Fruit fly (Drosophila melanogaster): ENCODE measurements around the gene CG6830.

The CG6830 gene

DNA sequence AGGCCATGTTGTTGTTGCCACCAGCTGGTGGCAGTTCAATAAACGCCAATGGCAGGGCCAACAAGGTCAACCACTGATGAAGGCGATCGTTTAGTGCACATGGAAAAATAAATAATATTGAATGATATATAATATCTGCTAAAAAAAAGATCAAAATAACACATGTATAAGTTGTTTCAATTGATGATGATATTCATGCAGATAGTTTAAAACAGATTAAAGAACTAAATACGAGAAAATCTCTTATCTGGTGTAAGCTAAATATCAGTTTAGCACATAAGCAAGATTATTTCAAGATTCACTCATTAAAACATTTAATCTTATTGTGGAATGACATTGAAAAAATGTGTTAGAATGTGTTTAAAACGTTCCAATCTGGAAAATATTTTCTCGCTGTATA, 20.7 kb downstream of the CG6830 start:
- TF ChIP-seq EcR (GFP tag; optimal IDR thresholded peaks at IDR 0.05) (no peak), pan (optimal IDR thresholded peaks at IDR 0.05) (no peak), CG8478 (optimal IDR thresholded peaks at IDR 0.05) (no peak), psq (optimal IDR thresholded peaks at IDR 0.05) (no peak), Dll (optimal IDR thresholded peaks at IDR 0.05) (no peak), usp (GFP tag; optimal IDR thresholded peaks at IDR 0.05) (no peak)

- no peak for TF ChIP-seq Dll (optimal IDR thresholded peaks at IDR 0.05)
- TF ChIP-seq usp (GFP tag; optimal IDR thresholded peaks at IDR 0.05): no peak
- no peak for TF ChIP-seq pan (optimal IDR thresholded peaks at IDR 0.05)
- no peak for TF ChIP-seq psq (optimal IDR thresholded peaks at IDR 0.05)
- no peak for TF ChIP-seq EcR (GFP tag; optimal IDR thresholded peaks at IDR 0.05)
- no peak for TF ChIP-seq CG8478 (optimal IDR thresholded peaks at IDR 0.05)
Observed at dm6 chr3R:11662617-11663016, 21.5 kb downstream of the CG6830 start.

DNA sequence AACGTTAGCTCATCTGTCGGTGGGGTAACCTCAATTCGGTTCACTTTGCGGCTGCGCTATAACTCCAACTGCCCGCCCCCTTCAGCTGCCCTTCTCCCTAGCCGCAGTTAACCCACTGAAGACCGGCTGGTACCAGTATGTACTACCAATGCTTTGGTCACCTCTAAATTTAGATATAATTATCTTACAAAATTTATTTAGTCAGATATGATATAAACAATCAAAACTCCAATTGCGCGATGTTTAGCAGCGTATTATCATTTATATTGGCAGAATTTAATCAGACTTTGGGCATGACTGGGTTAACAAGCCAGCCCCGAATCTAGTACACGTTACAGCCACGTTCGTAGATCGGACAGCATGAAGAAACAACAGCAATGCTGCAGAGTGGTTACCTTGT, 22.4 kb downstream of the CG6830 start:
- no peak for TF ChIP-seq CG8478 (optimal IDR thresholded peaks at IDR 0.05)
- TF ChIP-seq Dll (optimal IDR thresholded peaks at IDR 0.05): no peak
- TF ChIP-seq psq (optimal IDR thresholded peaks at IDR 0.05): no peak

DNA sequence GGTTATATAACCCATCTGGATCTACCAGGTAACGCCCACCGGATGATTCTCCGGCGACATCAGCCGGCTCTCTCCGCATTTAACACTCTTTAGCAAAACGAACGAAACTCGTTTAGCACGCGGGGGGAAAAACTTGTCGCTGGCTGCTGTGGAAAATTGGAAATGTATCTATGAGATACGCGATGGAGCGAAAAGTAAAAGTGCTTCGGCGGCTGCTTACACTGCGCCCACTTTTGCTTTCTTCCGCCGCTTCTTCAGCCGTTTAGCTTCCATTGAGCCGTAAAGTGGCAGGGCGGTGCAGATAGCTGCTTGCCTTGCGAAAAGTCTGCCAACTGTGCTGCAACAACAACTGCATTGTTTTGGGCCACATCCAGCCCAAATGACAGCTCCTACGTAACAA, 23.0 kb downstream of the CG6830 start:
- TF ChIP-seq psq (optimal IDR thresholded peaks at IDR 0.05): no peak
- TF ChIP-seq usp (GFP tag; optimal IDR thresholded peaks at IDR 0.05): no peak
- no peak for TF ChIP-seq EcR (GFP tag; optimal IDR thresholded peaks at IDR 0.05)

DNA sequence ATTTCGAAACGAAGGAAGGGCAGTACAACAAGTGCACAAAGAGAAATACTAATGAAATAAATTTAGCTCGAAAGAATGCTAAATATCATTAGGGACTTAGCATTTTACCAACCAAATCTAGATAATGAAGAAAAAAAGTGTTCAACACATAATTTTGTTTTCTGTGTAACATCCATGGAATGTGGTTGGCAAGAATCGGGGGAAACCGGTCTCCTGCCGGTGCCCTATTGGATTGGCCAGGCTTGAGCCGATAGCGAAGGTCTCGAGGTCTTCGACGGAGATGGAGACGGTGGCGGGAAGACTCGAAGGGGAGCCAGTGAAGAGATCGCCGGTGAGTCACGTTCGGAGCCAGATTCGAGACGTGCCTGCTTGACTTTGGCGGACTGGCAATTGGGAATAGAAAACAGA, 26.4 kb downstream of the CG6830 start:
- no peak for TF ChIP-seq usp (GFP tag; optimal IDR thresholded peaks at IDR 0.05)
- TF ChIP-seq pan (optimal IDR thresholded peaks at IDR 0.05): no peak
- no peak for TF ChIP-seq Dll (optimal IDR thresholded peaks at IDR 0.05)
- TF ChIP-seq psq (optimal IDR thresholded peaks at IDR 0.05): no peak
- TF ChIP-seq CG8478 (optimal IDR thresholded peaks at IDR 0.05): no peak
- no peak for TF ChIP-seq EcR (GFP tag; optimal IDR thresholded peaks at IDR 0.05)

- TF ChIP-seq CG8478 (optimal IDR thresholded peaks at IDR 0.05) (no peak), psq (optimal IDR thresholded peaks at IDR 0.05) (no peak), pan (optimal IDR thresholded peaks at IDR 0.05) (no peak), Dll (optimal IDR thresholded peaks at IDR 0.05) (no peak), usp (GFP tag; optimal IDR thresholded peaks at IDR 0.05) (no peak)
Observed at dm6 chr3R:11656614-11657216, 27.4 kb downstream of the CG6830 start.

- TF ChIP-seq usp (GFP tag; optimal IDR thresholded peaks at IDR 0.05) (no peak), psq (optimal IDR thresholded peaks at IDR 0.05) (no peak)
Observed at dm6 chr3R:11655873-11656374, 28.2 kb downstream of the CG6830 start, which contains the start of gene CG42327. CG42327 (plus strand) TSS chr3R:11656149.

- TF ChIP-seq usp (GFP tag; optimal IDR thresholded peaks at IDR 0.05) (no peak), psq (optimal IDR thresholded peaks at IDR 0.05) (no peak), Dll (optimal IDR thresholded peaks at IDR 0.05) (no peak), EcR (GFP tag; optimal IDR thresholded peaks at IDR 0.05) (no peak), CG8478 (optimal IDR thresholded peaks at IDR 0.05) (no peak), pan (optimal IDR thresholded peaks at IDR 0.05) (no peak)
Observed at dm6 chr3R:11650105-11651039, 33.8 kb downstream of the CG6830 start, which contains the start of the genes Csk and Elp1. Csk (minus strand) TSS chr3R:11650706. Elp1 (plus strand) TSS chr3R:11650971.

DNA sequence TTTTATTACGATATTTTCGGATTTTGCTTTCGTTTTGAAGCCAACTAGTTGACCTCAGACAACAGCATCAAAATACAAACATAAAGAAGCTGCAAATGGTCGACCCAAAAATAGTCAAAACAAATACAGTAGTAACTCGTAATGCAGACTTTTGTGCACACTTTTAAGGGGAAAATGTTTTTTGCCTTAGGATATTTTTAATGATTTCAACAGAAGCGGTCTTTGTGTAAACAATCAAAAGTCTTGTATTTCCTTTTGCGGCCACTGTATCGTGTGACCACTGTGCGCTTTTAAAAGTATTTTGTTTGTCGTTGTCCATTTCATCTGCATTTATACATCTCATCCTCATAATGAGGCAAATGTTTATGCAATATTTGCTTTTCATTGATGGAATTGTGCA, 34.7 kb downstream of the CG6830 start:
- TF ChIP-seq psq (optimal IDR thresholded peaks at IDR 0.05) (no peak), Dll (optimal IDR thresholded peaks at IDR 0.05) (no peak), EcR (GFP tag; optimal IDR thresholded peaks at IDR 0.05) (no peak), usp (GFP tag; optimal IDR thresholded peaks at IDR 0.05) (no peak), CG8478 (optimal IDR thresholded peaks at IDR 0.05) (no peak), pan (optimal IDR thresholded peaks at IDR 0.05) (no peak)

DNA sequence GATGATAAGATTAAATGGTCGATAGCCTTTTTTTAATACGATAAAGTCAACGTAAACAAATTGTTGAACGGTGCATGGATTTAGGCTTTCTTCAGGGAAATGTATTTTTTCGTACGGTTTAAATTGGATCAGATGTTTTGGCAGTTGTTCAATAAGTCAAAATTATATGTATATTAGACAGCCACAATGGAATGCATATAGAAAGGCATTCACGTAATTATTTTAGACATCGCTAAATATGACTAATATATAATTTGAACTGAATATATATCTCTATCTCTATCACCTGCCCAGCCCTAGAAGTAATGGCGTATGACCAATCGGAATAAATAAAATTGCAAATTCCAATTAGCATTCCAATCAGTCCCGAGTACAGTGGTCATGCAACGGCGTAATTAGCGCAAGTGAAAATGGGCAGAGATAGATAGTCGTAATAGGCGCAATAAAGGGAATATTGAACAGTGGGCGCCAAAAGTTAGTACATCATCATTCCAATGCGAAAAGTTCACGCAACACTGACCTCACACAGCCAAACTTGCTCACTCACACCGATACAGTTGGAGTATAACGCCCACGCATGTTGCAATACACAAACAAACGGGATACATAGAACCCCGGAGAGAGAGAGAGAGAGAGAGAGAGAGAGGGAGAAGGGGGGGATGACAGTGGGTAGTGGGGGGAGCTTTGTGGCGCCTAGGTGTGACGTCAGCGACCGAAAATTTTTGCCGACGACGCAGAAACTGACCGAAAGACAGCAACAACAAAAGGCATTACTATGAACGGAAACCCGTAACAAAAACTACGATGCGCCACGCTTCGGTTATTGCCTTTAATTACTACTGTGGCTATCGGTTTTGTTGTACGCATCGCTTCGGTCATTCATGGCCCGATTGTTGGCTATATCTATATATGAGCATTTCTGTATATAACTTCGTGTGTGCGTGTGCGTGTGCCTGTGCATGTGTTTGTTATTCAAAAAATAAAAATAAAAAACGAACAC, 35.5 kb downstream of the CG6830 start:
- TF ChIP-seq psq (optimal IDR thresholded peaks at IDR 0.05) (no peak), EcR (GFP tag; optimal IDR thresholded peaks at IDR 0.05) (peak in 1 of 2 experiments; percentile 12)

DNA sequence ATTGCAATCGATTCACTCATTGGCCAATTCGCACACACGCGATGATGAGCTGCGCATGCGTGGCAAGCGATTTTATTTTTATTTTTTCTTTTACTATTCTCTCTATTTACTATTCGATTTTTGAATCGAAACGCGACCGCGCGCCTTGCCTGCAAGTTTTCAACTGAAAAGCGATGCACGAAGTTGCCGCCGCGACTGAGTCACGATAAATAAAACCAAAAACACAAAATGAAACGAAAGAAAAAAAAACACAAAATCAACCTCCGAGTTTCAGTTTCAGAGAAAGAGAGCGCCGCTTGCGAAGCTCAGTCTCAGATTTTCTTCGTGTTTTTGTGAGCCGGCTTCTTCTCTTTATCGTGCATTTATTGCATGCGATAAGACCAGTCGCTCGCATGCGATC, 37.3 kb downstream of the CG6830 start:
- TF ChIP-seq CG8478 (optimal IDR thresholded peaks at IDR 0.05) (no peak), Dll (optimal IDR thresholded peaks at IDR 0.05) (no peak), EcR (GFP tag; optimal IDR thresholded peaks at IDR 0.05) (no peak), usp (GFP tag; optimal IDR thresholded peaks at IDR 0.05) (no peak), pan (optimal IDR thresholded peaks at IDR 0.05) (no peak), psq (optimal IDR thresholded peaks at IDR 0.05) (no peak)

All from whole organism.